Fruit fly (Drosophila melanogaster) whole organism, embryonic: ENCODE data around the gene dachs.

ENCODE experiments used
- Atf6 ChIP-seq: fragments of 200-800 bp; sonication (Bioruptor generic); IDR thresholded peaks from 2 replicates; pipeline ENCODE4 v1.3.6; 2022; ENCODE audit warnings: missing biosample characterization, missing genetic modification characterization
- CG10274 ChIP-seq: fragments of 200-800 bp; sonication (Bioruptor generic); optimal IDR thresholded peaks from 3 replicates; lab custom pipeline; 2017; ENCODE audit warnings: missing biosample characterization, mild to moderate bottlenecking, missing genetic modification characterization
- CG10462 ChIP-seq: fragments of 200-800 bp; sonication (Bioruptor generic); optimal IDR thresholded peaks from 2 replicates; lab custom pipeline; 2016; ENCODE audit warnings: missing biosample characterization, missing genetic modification characterization
- CG13775 ChIP-seq: fragments of 200-800 bp; sonication (Bioruptor generic); optimal IDR thresholded peaks from 3 replicates; lab custom pipeline; 2017; ENCODE audit warnings: missing biosample characterization, mild to moderate bottlenecking, missing genetic modification characterization
- CG1647 ChIP-seq: fragments of 200-800 bp; sonication (Bioruptor generic); optimal IDR thresholded peaks from 3 replicates; lab custom pipeline; 2016; ENCODE audit warnings: missing biosample characterization, missing genetic modification characterization
- CG16779 ChIP-seq: fragments of 200-800 bp; sonication (Bioruptor generic); IDR thresholded peaks from 2 replicates; pipeline ENCODE4 v1.3.6; 2022; ENCODE audit warnings: missing biosample characterization, missing genetic modification characterization
- CG2199 ChIP-seq: fragments of 200-800 bp; sonication (Bioruptor generic); IDR thresholded peaks from 3 replicates; pipeline ENCODE4 v1.3.6; 2022; ENCODE audit warnings: missing biosample characterization, missing genetic modification characterization
- CG3281 ChIP-seq: fragments of 200-800 bp; sonication (Bioruptor generic); optimal IDR thresholded peaks from 3 replicates; lab custom pipeline; 2017; ENCODE audit warnings: missing biosample characterization, mild to moderate bottlenecking, missing genetic modification characterization
- CG34224 ChIP-seq: fragments of 200-800 bp; sonication (Bioruptor generic); IDR thresholded peaks from 3 replicates; pipeline ENCODE4 v1.3.6; 2022; ENCODE audit warnings: missing biosample characterization, missing genetic modification characterization; ENCODE audit not compliant: partially characterized antibody
- CG34376 ChIP-seq: fragments of 200-800 bp; sonication (Bioruptor generic); optimal IDR thresholded peaks from 2 replicates; lab custom pipeline; 2018; ENCODE audit warnings: missing biosample characterization, mild to moderate bottlenecking, missing genetic modification characterization
- CG4328 ChIP-seq: fragments of 200-800 bp; sonication (Bioruptor generic); optimal IDR thresholded peaks from 3 replicates; lab custom pipeline; 2017; ENCODE audit warnings: missing biosample characterization, missing genetic modification reagents, missing genetic modification characterization
- CG4730 ChIP-seq: fragments of 200-800 bp; sonication (Bioruptor generic); IDR thresholded peaks from 2 replicates; pipeline ENCODE4 v1.3.6; 2022; ENCODE audit warnings: missing biosample characterization, missing genetic modification characterization
- CG6854 ChIP-seq: fragments of 200-800 bp; sonication (Bioruptor generic); optimal IDR thresholded peaks from 3 replicates; lab custom pipeline; 2017; ENCODE audit warnings: missing biosample characterization, mild to moderate bottlenecking, missing genetic modification characterization
- CG7786 ChIP-seq: fragments of 200-800 bp; sonication (Bioruptor generic); optimal IDR thresholded peaks from 2 replicates; lab custom pipeline; 2016; ENCODE audit warnings: missing biosample characterization, missing genetic modification characterization
- CG7963 ChIP-seq: fragments of 200-800 bp; sonication (Bioruptor generic); IDR thresholded peaks from 3 replicates; pipeline ENCODE4 v1.3.6; 2022; ENCODE audit warnings: missing biosample characterization, missing genetic modification characterization; ENCODE audit not compliant: partially characterized antibody
- CG8359 ChIP-seq: fragments of 200-800 bp; sonication (Bioruptor generic); optimal IDR thresholded peaks from 2 replicates; lab custom pipeline; 2017; ENCODE audit warnings: missing biosample characterization, mild to moderate bottlenecking, missing genetic modification characterization, borderline replicate concordance
- Deaf1 ChIP-seq: fragments of 200-800 bp; optimal IDR thresholded peaks from 3 replicates; lab custom pipeline; 2019; ENCODE audit warnings: missing biosample characterization, mild to moderate bottlenecking, missing genetic modification characterization, moderate library complexity
- Doc2 ChIP-seq: fragments of 200-800 bp; sonication (Bioruptor generic); IDR thresholded peaks from 2 replicates; pipeline ENCODE4 v1.3.6; 2022; ENCODE audit warnings: missing biosample characterization, missing genetic modification characterization
- Eip74EF ChIP-seq, 2 experiments: fragments of 200-800 bp in 1 of 2; fragments of >200 bp in 1 of 2; sonication (Bioruptor generic) in 1 of 2; optimal IDR thresholded peaks; 2 replicates each; lab custom pipeline; 2017 to 2019; ENCODE audit warnings: missing biosample characterization in 2 of 2, missing genetic modification characterization in 2 of 2, mild to moderate bottlenecking in 1 of 2, moderate library complexity in 1 of 2
- GATAe ChIP-seq: fragments of 200-800 bp; sonication (Bioruptor generic); conservative IDR thresholded peaks from 2 replicates; pipeline ENCODE4 v1.3.6; 2022; ENCODE audit warnings: missing biosample characterization, missing genetic modification characterization
- HLH4C ChIP-seq: fragments of 200-800 bp; sonication (Bioruptor generic); IDR thresholded peaks from 3 replicates; pipeline ENCODE4 v1.3.6; 2022; ENCODE audit warnings: missing biosample characterization, missing genetic modification characterization; ENCODE audit not compliant: partially characterized antibody
- Hey ChIP-seq: fragments of 200-800 bp; sonication (Bioruptor generic); optimal IDR thresholded peaks from 3 replicates; lab custom pipeline; 2018; ENCODE audit warnings: missing biosample characterization, mild to moderate bottlenecking, missing genetic modification characterization
- Hmr ChIP-seq: fragments of 200-800 bp; sonication (Bioruptor generic); optimal IDR thresholded peaks from 3 replicates; lab custom pipeline; 2017; ENCODE audit warnings: mild to moderate bottlenecking, missing biosample characterization, missing genetic modification reagents, missing genetic modification characterization
- Hmx ChIP-seq: fragments of 200-800 bp; sonication (Bioruptor generic); optimal IDR thresholded peaks from 2 replicates; lab custom pipeline; 2016; ENCODE audit warnings: missing biosample characterization, missing genetic modification characterization
- Hr78 ChIP-seq, 2 experiments: fragments of 200-800 bp in 1 of 2; fragments of >200 bp in 1 of 2; sonication (Bioruptor generic) in 1 of 2; optimal IDR thresholded peaks; 2 replicates each; lab custom pipeline; 2017 to 2019; ENCODE audit warnings: missing biosample characterization in 2 of 2, missing genetic modification characterization in 2 of 2, mild to moderate bottlenecking in 1 of 2, moderate library complexity in 1 of 2
- Nf-YA ChIP-seq: fragments of 200-800 bp; sonication (Bioruptor generic); IDR thresholded peaks from 2 replicates; pipeline ENCODE4 v1.3.6; 2022; ENCODE audit warnings: missing biosample characterization, missing genetic modification characterization
- NfI ChIP-seq: fragments of 200-800 bp; sonication (Bioruptor generic); optimal IDR thresholded peaks from 3 replicates; lab custom pipeline; 2018; ENCODE audit warnings: missing biosample characterization, mild to moderate bottlenecking, missing genetic modification characterization, moderate library complexity
- Side ChIP-seq: fragments of 200-800 bp; sonication (Bioruptor generic); optimal IDR thresholded peaks from 2 replicates; lab custom pipeline; 2016; ENCODE audit warnings: missing biosample characterization, missing genetic modification characterization
- Taf1 ChIP-seq: fragments of 200-800 bp; sonication (Bioruptor generic); IDR thresholded peaks from 2 replicates; pipeline ENCODE4 v1.3.6; 2022; ENCODE audit warnings: missing biosample characterization, missing genetic modification characterization
- Trl ChIP-seq, 3 experiments: fragments of >200 bp in 2 of 3; fragments of 200-800 bp in 1 of 3; sonication (Bioruptor generic) in 1 of 3; optimal IDR thresholded peaks; 2 replicates in 1 of 3; 3 replicates in 2 of 3; lab custom pipeline; 2016 to 2017; ENCODE audit warnings: missing biosample characterization in 1 of 3, missing genetic modification characterization in 1 of 3
- Xbp1 ChIP-seq: fragments of 200-800 bp; sonication (Bioruptor generic); optimal IDR thresholded peaks from 3 replicates; lab custom pipeline; 2016; ENCODE audit warnings: missing biosample characterization, mild to moderate bottlenecking, missing genetic modification characterization
- ara ChIP-seq: fragments of 200-800 bp; sonication (Bioruptor generic); IDR thresholded peaks from 2 replicates; pipeline ENCODE4 v1.3.6; 2022; ENCODE audit warnings: missing biosample characterization, missing genetic modification characterization
- dpn ChIP-seq, 2 experiments: fragments of 200-800 bp; sonication (Bioruptor generic); optimal IDR thresholded peaks; 3 replicates each; lab custom pipeline; 2016; ENCODE audit warnings: missing biosample characterization in 2 of 2, missing genetic modification characterization in 2 of 2
- eyg ChIP-seq: fragments of 200-800 bp; sonication (Bioruptor generic); optimal IDR thresholded peaks from 3 replicates; lab custom pipeline; 2016; ENCODE audit warnings: missing biosample characterization, missing genetic modification characterization
- ftz-f1 ChIP-seq: fragments of 200-800 bp; sonication (Bioruptor generic); optimal IDR thresholded peaks from 2 replicates; lab custom pipeline; 2016; ENCODE audit warnings: missing biosample characterization, missing genetic modification characterization
- ham ChIP-seq: fragments of 200-800 bp; sonication (Bioruptor generic); IDR thresholded peaks from 2 replicates; pipeline ENCODE4 v1.3.6; 2022; ENCODE audit warnings: missing biosample characterization, missing genetic modification characterization
- lola ChIP-seq, 3 experiments: fragments of >200 bp in 2 of 3; fragments of 200-800 bp in 1 of 3; sonication (Bioruptor generic) in 1 of 3; optimal IDR thresholded peaks; 2 replicates each; lab custom pipeline; 2017 to 2019; ENCODE audit warnings: missing biosample characterization in 3 of 3, missing genetic modification characterization in 3 of 3, mild to moderate bottlenecking in 1 of 3, moderate library complexity in 1 of 3
- maf-S ChIP-seq: fragments of 200-800 bp; sonication (Bioruptor generic); optimal IDR thresholded peaks from 2 replicates; lab custom pipeline; 2016; ENCODE audit warnings: missing biosample characterization, missing genetic modification characterization
- nom ChIP-seq: fragments of 200-800 bp; sonication (Bioruptor generic); optimal IDR thresholded peaks from 2 replicates; lab custom pipeline; 2017; ENCODE audit warnings: missing biosample characterization, missing genetic modification characterization, mild to moderate bottlenecking, moderate library complexity, missing genetic modification reagents
- ranshi ChIP-seq: fragments of 200-800 bp; sonication (Bioruptor generic); IDR thresholded peaks from 2 replicates; pipeline ENCODE4 v1.3.6; 2022; ENCODE audit warnings: missing biosample characterization, missing genetic modification characterization
- repo ChIP-seq: fragments of 200-800 bp; sonication (Bioruptor generic); optimal IDR thresholded peaks from 2 replicates; lab custom pipeline; 2016; ENCODE audit warnings: missing biosample characterization, missing genetic modification characterization
- run ChIP-seq: fragments of 200-800 bp; sonication (Bioruptor generic); optimal IDR thresholded peaks from 3 replicates; lab custom pipeline; 2018; ENCODE audit warnings: missing biosample characterization, mild to moderate bottlenecking, missing genetic modification characterization
- sqz ChIP-seq: fragments of 200-800 bp; sonication (Bioruptor generic); optimal IDR thresholded peaks from 3 replicates; lab custom pipeline; 2018; ENCODE audit warnings: missing biosample characterization, mild to moderate bottlenecking, missing genetic modification characterization
- ssp ChIP-seq: fragments of 200-800 bp; sonication (Bioruptor generic); IDR thresholded peaks from 2 replicates; pipeline ENCODE4 v1.3.6; 2022; ENCODE audit warnings: missing biosample characterization, missing genetic modification characterization
- unc-4 ChIP-seq: fragments of 200-800 bp; sonication (Bioruptor generic); IDR thresholded peaks from 2 replicates; pipeline ENCODE4 v1.3.6; 2022; ENCODE audit warnings: missing biosample characterization, missing genetic modification characterization; ENCODE audit not compliant: partially characterized antibody
- vnd ChIP-seq: fragments of 200-800 bp; sonication (Bioruptor generic); IDR thresholded peaks from 3 replicates; pipeline ENCODE4 v1.3.6; 2022; ENCODE audit warnings: missing biosample characterization, missing genetic modification characterization; ENCODE audit not compliant: partially characterized antibody

Gene dachs

dm6 chr2L:8463144-8464106, 3.2 kb upstream of the dachs start, which contains the start of gene Agpat2 (continued):
- TF ChIP-seq CG34376 (GFP tag; lab: Kevin White, UChicago) (peak; percentile 62), Atf6 (GFP tag; lab: Robert Waterston, UW) (peak; percentile 73), unc-4 (no peak), CG10274 (peak; percentile 34), lola (GFP tag; optimal IDR thresholded peaks at IDR 0.05; lab: Kevin White, UChicago) (peak in 1 of 3 experiments; percentile 86), CG34224 (GFP tag; lab: Robert Waterston, UW) (no peak), CG7963 (GFP tag; lab: Robert Waterston, UW) (no peak), Xbp1 (GFP tag; lab: Kevin White, UChicago) (peak; percentile 89), HLH4C (GFP tag; lab: Robert Waterston, UW) (no peak), Hmr (peak; percentile 87), maf-S (GFP tag; lab: Kevin White, UChicago) (peak; percentile 75), Hey (tag; lab: Kevin White, UChicago) (no peak), CG7786 (GFP tag; lab: Kevin White, UChicago) (peak; percentile 80), dpn (GFP tag; optimal IDR thresholded peaks at IDR 0.05; lab: Kevin White, UChicago) (peak; percentile 76 to 85), Hmx (GFP tag; lab: Kevin White, UChicago) (peak; percentile 39), nom (GFP tag; lab: Kevin White, UChicago) (peak; percentile 8), eyg (peak; percentile 61), CG1647 (GFP tag; lab: Kevin White, UChicago) (peak; percentile 69), ranshi (GFP tag; lab: Robert Waterston, UW) (peak; percentile 76), CG13775 (GFP tag; lab: Kevin White, UChicago) (peak; percentile 70), CG10462 (GFP tag; lab: Kevin White, UChicago) (peak; percentile 59), CG4730 (peak; percentile 44), run (tag; lab: Kevin White, UChicago) (peak; percentile 79), Deaf1 (tag; lab: Kevin White, UChicago) (peak; percentile 42), CG16779 (GFP tag; lab: Robert Waterston, UW) (no peak), ssp (peak; percentile 66), ftz-f1 (no peak), repo (GFP tag; lab: Kevin White, UChicago) (peak; percentile 59), Hr78 (GFP tag; optimal IDR thresholded peaks at IDR 0.05; lab: Kevin White, UChicago) (no peak), CG8359 (peak; percentile 70), Doc2 (GFP tag; lab: Robert Waterston, UW) (peak; percentile 30; the same call in 1 of the 2 replicates), sqz (peak; percentile 64), CG6854 (GFP tag; lab: Kevin White, UChicago) (peak; percentile 77), NfI (GFP tag; lab: Kevin White, UChicago) (peak; percentile 79), CG2199 (GFP tag; lab: Robert Waterston, UW) (no peak), CG4328 (peak; percentile 63), CG3281 (GFP tag; lab: Kevin White, UChicago) (peak; percentile 87), GATAe (GFP tag; lab: Robert Waterston, UW) (0 out of 2 replicates have a peak, but pooled peaks have one; percentile 11), ara (GFP tag; lab: Robert Waterston, UW) (peak; percentile 75), Side (GFP tag; lab: Kevin White, UChicago) (peak; percentile 81), Eip74EF (GFP tag; optimal IDR thresholded peaks at IDR 0.05; lab: Kevin White, UChicago) (peak in 1 of 2 experiments; percentile 65), Taf1 (GFP tag; lab: Robert Waterston, UW) (peak; percentile 59), ham (GFP tag; lab: Robert Waterston, UW) (no peak), vnd (GFP tag; lab: Robert Waterston, UW) (no peak), Trl (optimal IDR thresholded peaks at IDR 0.05; lab: Kevin White, UChicago) (no peak), Trl (GFP tag; optimal IDR thresholded peaks at IDR 0.05; lab: Kevin White, UChicago) (peak; percentile 78), Nf-YA (peak; percentile 61; the same call in 1 of the 2 replicates)
